Fruit fly (Drosophila melanogaster): ENCODE results near the gene CG13855.

dm6 chr3R:22420911-22421310, 15.2 kb downstream of the CG13855 start, which contains the start of the genes Nop56 and mats:
- TF ChIP-seq sv (GFP tag; optimal IDR thresholded peaks at IDR 0.05) (no peak), lola (GFP tag; optimal IDR thresholded peaks at IDR 0.05) (no peak)
